Worm (Caenorhabditis elegans) whole organism, late embryonic: ENCODE measurements around the gene F58G1.2.

Experiments
- ceh-24 ChIP-seq: sonication (generic microtip); optimal IDR thresholded peaks from 2 replicates; lab custom pipeline; 2016; ENCODE audit warnings: mild to moderate bottlenecking, missing genetic modification characterization, missing compliant biosample characterization
- hlh-30 ChIP-seq: sonication (generic microtip); optimal IDR thresholded peaks from 2 replicates; lab custom pipeline; 2017; ENCODE audit warnings: antibody characterized with exemption, missing genetic modification characterization, missing compliant biosample characterization; ENCODE audit not compliant: insufficient read depth
- hlh-8 ChIP-seq: sonication (generic microtip); optimal IDR thresholded peaks from 2 replicates; lab custom pipeline; 2016; ENCODE audit warnings: missing genotype, missing genetic modification characterization, missing compliant biosample characterization

DNA sequence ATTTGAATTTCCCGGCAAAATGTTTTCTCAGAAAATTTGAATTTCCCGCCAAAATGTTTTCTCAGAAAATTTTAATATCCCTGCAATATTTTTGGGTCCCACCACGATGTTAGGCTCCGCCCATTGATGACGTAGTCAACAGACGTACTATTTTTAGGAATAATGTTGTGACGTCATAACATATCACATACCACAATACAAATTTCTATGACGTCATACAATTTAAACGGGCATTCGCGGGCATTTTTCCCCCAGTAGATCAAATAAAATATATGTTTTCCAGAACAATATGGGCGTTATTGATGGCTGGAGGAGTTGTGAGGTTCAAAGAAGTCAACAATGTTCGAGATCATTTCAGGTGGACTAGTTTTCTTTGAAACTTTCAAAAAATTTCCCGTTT is 47.5 kb upstream of the F58G1.2 start:
- TF ChIP-seq hlh-30 (tag; lab: Kevin White, UChicago) (no peak), ceh-24 (tag; lab: Kevin White, UChicago) (no peak), hlh-8 (tag; lab: Kevin White, UChicago) (no peak)
